Worm (Caenorhabditis elegans): Measurements from ENCODE around the gene crn-3.

The crn-3 gene

ce11 chrII:10570302-10570701, 17.5 kb upstream of the crn-3 start, which contains the start of gene txt-13:
TSS of gene txt-13 (plus strand) at chrII:10570602.
- TF ChIP-seq unc-62 (GFP tag; optimal IDR thresholded peaks at IDR 0.05) = no peak

- TF ChIP-seq unc-62 (GFP tag; optimal IDR thresholded peaks at IDR 0.05) = no peak
These were observed 15.9 kb upstream of the crn-3 start, which contains the start of gene C06A1.3 for ce11 chrII:10571967-10572366. TSS of gene C06A1.3 (plus strand) at chrII:10572267.

- no peak for TF ChIP-seq unc-62 (GFP tag; optimal IDR thresholded peaks at IDR 0.05)
These were observed 13.7 kb upstream of the crn-3 start for ce11 chrII:10574177-10574576.

ce11 chrII:10578843-10579430, 8.9 kb upstream of the crn-3 start, which contains the start of gene rpb-6:
TSS of gene rpb-6 (plus strand) at chrII:10579380.
- TF ChIP-seq unc-62 (GFP tag; optimal IDR thresholded peaks at IDR 0.05) = no peak

- no peak for TF ChIP-seq unc-62 (GFP tag; optimal IDR thresholded peaks at IDR 0.05)
These were observed 8.2 kb upstream of the crn-3 start, which contains the start of gene dohh-1 for ce11 chrII:10579655-10580054. TSS of gene dohh-1 (plus strand) at chrII:10579955.

- no peak for TF ChIP-seq unc-62 (GFP tag; optimal IDR thresholded peaks at IDR 0.05)
These were observed 7.0 kb upstream of the crn-3 start, which contains the start of gene dap-3 for ce11 chrII:10580833-10581232. TSS of gene dap-3 (plus strand) at chrII:10581133.

ce11 chrII:10582318-10582717, 5.5 kb upstream of the crn-3 start, which contains the start of gene mrps-22:
TSS of gene mrps-22 (plus strand) at chrII:10582618.
- no peak for TF ChIP-seq unc-62 (GFP tag; optimal IDR thresholded peaks at IDR 0.05)

- no peak for TF ChIP-seq unc-62 (GFP tag; optimal IDR thresholded peaks at IDR 0.05)
These were observed 3.8 kb upstream of the crn-3 start, which contains the start of gene algn-9 for ce11 chrII:10584036-10584435. TSS of gene algn-9 (plus strand) at chrII:10584336.

- no peak for TF ChIP-seq unc-62 (GFP tag; optimal IDR thresholded peaks at IDR 0.05)
These were observed 4.6 kb downstream of the crn-3 start, which contains the start of gene crn-5 for ce11 chrII:10592452-10592851. TSS of gene crn-5 (plus strand) at chrII:10592752.

- no peak for TF ChIP-seq unc-62 (GFP tag; optimal IDR thresholded peaks at IDR 0.05)
These were observed 6.5 kb downstream of the crn-3 start for ce11 chrII:10594312-10594711.

ce11 chrII:10594758-10595157, 6.9 kb downstream of the crn-3 start, which contains the start of gene C14A4.6:
TSS of gene C14A4.6 (minus strand) at chrII:10594776.
- no peak for TF ChIP-seq unc-62 (GFP tag; optimal IDR thresholded peaks at IDR 0.05)

ce11 chrII:10596462-10596861, 8.6 kb downstream of the crn-3 start, which contains the start of gene C14A4.7:
TSS of gene C14A4.7 (minus strand) at chrII:10596562.
- no peak for TF ChIP-seq unc-62 (GFP tag; optimal IDR thresholded peaks at IDR 0.05)

ce11 chrII:10598039-10598438, 10.2 kb downstream of the crn-3 start, which contains the start of gene C14A4.8:
TSS of gene C14A4.8 (minus strand) at chrII:10598139.
- TF ChIP-seq unc-62 (GFP tag; optimal IDR thresholded peaks at IDR 0.05) = no peak

ce11 chrII:10598970-10599369, 11.1 kb downstream of the crn-3 start, which contains the start of gene C14A4.9:
TSS of gene C14A4.9 (plus strand) at chrII:10599337.
- TF ChIP-seq unc-62 (GFP tag; optimal IDR thresholded peaks at IDR 0.05) = no peak

ce11 chrII:10602184-10602583, 14.3 kb downstream of the crn-3 start, which contains the start of gene srv-2:
TSS of gene srv-2 (minus strand) at chrII:10602284.
- no peak for TF ChIP-seq unc-62 (GFP tag; optimal IDR thresholded peaks at IDR 0.05)

ce11 chrII:10603560-10603959, 15.7 kb downstream of the crn-3 start:
- no peak for TF ChIP-seq unc-62 (GFP tag; optimal IDR thresholded peaks at IDR 0.05)

ce11 chrII:10605512-10605911, 17.7 kb downstream of the crn-3 start, which contains the start of gene taf-13:
TSS of gene taf-13 (minus strand) at chrII:10605612.
- no peak for TF ChIP-seq unc-62 (GFP tag; optimal IDR thresholded peaks at IDR 0.05)

All from whole organism, dauer.